Worm (Caenorhabditis elegans): ENCODE measurements around the gene F22B3.8.

Gene F22B3.8

ce11 chrIV:11452928-11453327 lies 28.2 kb upstream of the F22B3.8 start:
- no peak for TF ChIP-seq snpc-4 (tag; optimal IDR thresholded peaks at IDR 0.05)
- TF ChIP-seq nhr-12 (tag; optimal IDR thresholded peaks at IDR 0.05) = no peak
- TF ChIP-seq unc-120 (tag; optimal IDR thresholded peaks at IDR 0.05; ENCODE audit: poor library complexity, severe bottlenecking) = no peak

ce11 chrIV:11438255-11438654 lies 13.5 kb upstream of the F22B3.8 start:
- no peak for TF ChIP-seq lsy-2 (tag; optimal IDR thresholded peaks at IDR 0.05)
- TF ChIP-seq unc-62 (GFP tag; optimal IDR thresholded peaks at IDR 0.05) = no peak
- TF ChIP-seq sem-2 (GFP tag; optimal IDR thresholded peaks at IDR 0.05) = no peak
- no peak for TF ChIP-seq nhr-76 (tag; optimal IDR thresholded peaks at IDR 0.05)
- TF ChIP-seq pha-4 (tag; optimal IDR thresholded peaks at IDR 0.05) = no peak

- TF ChIP-seq unc-62 (GFP tag; optimal IDR thresholded peaks at IDR 0.05) (no peak), ces-1 (GFP tag; optimal IDR thresholded peaks at IDR 0.05) (peak; percentile 46), nhr-76 (tag; optimal IDR thresholded peaks at IDR 0.05) (no peak)
Observed at ce11 chrIV:11435761-11436160, 11.0 kb upstream of the F22B3.8 start.

ce11 chrIV:11434575-11434974 lies 9.8 kb upstream of the F22B3.8 start:
- TF ChIP-seq hlh-1 (tag; optimal IDR thresholded peaks at IDR 0.05) = no peak
- TF ChIP-seq ces-1 (GFP tag; optimal IDR thresholded peaks at IDR 0.05) = peak; percentile 39

- TF ChIP-seq pha-4 (tag; optimal IDR thresholded peaks at IDR 0.05) (peak; percentile 61), elt-3 (tag; optimal IDR thresholded peaks at IDR 0.05) (no peak), elt-1 (tag; optimal IDR thresholded peaks at IDR 0.05; ENCODE audit: borderline replicate concordance, insufficient read depth) (no peak), ztf-11 (tag; optimal IDR thresholded peaks at IDR 0.05) (peak; percentile 39), nhr-237 (tag; optimal IDR thresholded peaks at IDR 0.05) (peak; percentile 68), M03D4.4 (tag; optimal IDR thresholded peaks at IDR 0.05) (no peak), hlh-1 (tag; optimal IDR thresholded peaks at IDR 0.05) (peak; percentile 28), ces-1 (GFP tag; optimal IDR thresholded peaks at IDR 0.05) (peak; percentile 50), lin-13 (tag; optimal IDR thresholded peaks at IDR 0.05) (peak; percentile 26), mep-1 (tag; optimal IDR thresholded peaks at IDR 0.05) (peak; percentile 47), lsy-2 (tag; optimal IDR thresholded peaks at IDR 0.05) (peak; percentile 53)
Observed at ce11 chrIV:11433709-11434108, 9.0 kb upstream of the F22B3.8 start.

- TF ChIP-seq ces-1 (GFP tag; optimal IDR thresholded peaks at IDR 0.05) (peak; percentile 98), nhr-28 (tag; optimal IDR thresholded peaks at IDR 0.05) (no peak), ceh-83 (GFP tag; optimal IDR thresholded peaks at IDR 0.05) (no peak), mls-2 (tag; optimal IDR thresholded peaks at IDR 0.05) (no peak), pha-4 (tag; optimal IDR thresholded peaks at IDR 0.05) (no peak), tbx-8 (GFP tag; optimal IDR thresholded peaks at IDR 0.05) (no peak), lin-13 (tag; optimal IDR thresholded peaks at IDR 0.05) (no peak)
Observed at ce11 chrIV:11431448-11431847, 6.7 kb upstream of the F22B3.8 start.

- TF ChIP-seq elt-3 (tag; optimal IDR thresholded peaks at IDR 0.05) (no peak), zip-8 (tag; optimal IDR thresholded peaks at IDR 0.05) (no peak), blmp-1 (tag; optimal IDR thresholded peaks at IDR 0.05) (no peak), ztf-11 (tag; optimal IDR thresholded peaks at IDR 0.05) (no peak), elt-1 (tag; optimal IDR thresholded peaks at IDR 0.05; ENCODE audit: borderline replicate concordance, insufficient read depth) (no peak), sem-2 (GFP tag; optimal IDR thresholded peaks at IDR 0.05) (no peak), ces-1 (GFP tag; optimal IDR thresholded peaks at IDR 0.05) (no peak), M03D4.4 (tag; optimal IDR thresholded peaks at IDR 0.05) (no peak), ceh-83 (GFP tag; optimal IDR thresholded peaks at IDR 0.05) (no peak), bed-3 (GFP tag; optimal IDR thresholded peaks at IDR 0.05) (no peak), sptf-1 (tag; optimal IDR thresholded peaks at IDR 0.05) (no peak), ceh-39 (tag; optimal IDR thresholded peaks at IDR 0.05) (no peak), drap-1 (GFP tag; optimal IDR thresholded peaks at IDR 0.05) (no peak), cnd-1 (tag; optimal IDR thresholded peaks at IDR 0.05) (no peak), tbx-8 (GFP tag; optimal IDR thresholded peaks at IDR 0.05) (no peak), lin-13 (tag; optimal IDR thresholded peaks at IDR 0.05) (no peak), lin-32 (GFP tag; optimal IDR thresholded peaks at IDR 0.05) (no peak), ceh-43 (GFP tag; optimal IDR thresholded peaks at IDR 0.05) (no peak), nhr-237 (tag; optimal IDR thresholded peaks at IDR 0.05) (no peak)
Observed at ce11 chrIV:11425442-11425841, 712 bp upstream of the F22B3.8 start, which contains the start of gene kin-4. TSS of gene kin-4 (plus strand) at chrIV:11425742.

Data from whole organism, mixed stage, embryonic.